Fruit fly (Drosophila melanogaster): ENCODE data around the gene CG33941.

CG33941 gene

dm6 chr4:466543-466965, 743 bp upstream of the CG33941 start, which contains the start of gene Taf3:
Gene Taf3, minus strand, starts transcription at chr4:466828.
- TF ChIP-seq noc (tag; optimal IDR thresholded peaks at IDR 0.05): no peak

dm6 chr4:468031-468430, 734 bp downstream of the CG33941 start:
- no peak for TF ChIP-seq noc (tag; optimal IDR thresholded peaks at IDR 0.05)

dm6 chr4:468634-469238, 1.4 kb downstream of the CG33941 start:
- TF ChIP-seq noc (tag; optimal IDR thresholded peaks at IDR 0.05): no peak

- TF ChIP-seq noc (tag; optimal IDR thresholded peaks at IDR 0.05): no peak
Observed at dm6 chr4:481739-482138, 14.4 kb downstream of the CG33941 start.

dm6 chr4:482659-483134, 15.4 kb downstream of the CG33941 start:
- no peak for TF ChIP-seq noc (tag; optimal IDR thresholded peaks at IDR 0.05)

dm6 chr4:483646-484045, 16.3 kb downstream of the CG33941 start:
- no peak for TF ChIP-seq noc (tag; optimal IDR thresholded peaks at IDR 0.05)

dm6 chr4:485796-486195, 18.5 kb downstream of the CG33941 start:
- no peak for TF ChIP-seq noc (tag; optimal IDR thresholded peaks at IDR 0.05)

- TF ChIP-seq noc (tag; optimal IDR thresholded peaks at IDR 0.05): no peak
Observed at dm6 chr4:486435-486834, 19.1 kb downstream of the CG33941 start.

- no peak for TF ChIP-seq noc (tag; optimal IDR thresholded peaks at IDR 0.05)
Observed at dm6 chr4:487480-487879, 20.2 kb downstream of the CG33941 start.

dm6 chr4:488828-489560, 21.7 kb downstream of the CG33941 start, which contains the start of gene Asator:
Gene Asator, minus strand, starts transcription at chr4:488994.
- TF ChIP-seq noc (tag; optimal IDR thresholded peaks at IDR 0.05): no peak

- TF ChIP-seq noc (tag; optimal IDR thresholded peaks at IDR 0.05): no peak
Observed at dm6 chr4:489561-489881, 22.2 kb downstream of the CG33941 start.

dm6 chr4:490111-490510, 22.8 kb downstream of the CG33941 start:
- no peak for TF ChIP-seq noc (tag; optimal IDR thresholded peaks at IDR 0.05)

dm6 chr4:490760-491317, 23.5 kb downstream of the CG33941 start:
- no peak for TF ChIP-seq noc (tag; optimal IDR thresholded peaks at IDR 0.05)

- no peak for TF ChIP-seq noc (tag; optimal IDR thresholded peaks at IDR 0.05)
Observed at dm6 chr4:492597-492996, 25.3 kb downstream of the CG33941 start.

- peak; percentile 8 for TF ChIP-seq noc (tag; optimal IDR thresholded peaks at IDR 0.05)
Observed at dm6 chr4:497724-498123, 30.4 kb downstream of the CG33941 start.

dm6 chr4:498324-498850, 31.1 kb downstream of the CG33941 start:
- no peak for TF ChIP-seq noc (tag; optimal IDR thresholded peaks at IDR 0.05)

- TF ChIP-seq noc (tag; optimal IDR thresholded peaks at IDR 0.05): no peak
Observed at dm6 chr4:499080-499479, 31.8 kb downstream of the CG33941 start.

Data from whole organism, larva.